Worm (Caenorhabditis elegans): Measurements from ENCODE around the gene madf-5.

ce11 chrII:14610492-14611142, 37.2 kb downstream of the madf-5 start:
- TF ChIP-seq ama-1 (optimal IDR thresholded peaks at IDR 0.05) (peak; percentile 35), ama-1 (GFP tag; optimal IDR thresholded peaks at IDR 0.05) (no peak), F57C9.4 (tag; optimal IDR thresholded peaks at IDR 0.05) (no peak), F33H1.4 (GFP tag; IDR thresholded peaks at IDR 0.05) (no peak), C17E4.6 (GFP tag; IDR thresholded peaks at IDR 0.05) (no peak)
